Fruit fly (Drosophila melanogaster) whole organism, embryonic: ENCODE results near the gene Miga.
A peak's percentile ranks its signal among the peaks of the same experiment; 100 is the strongest.

ENCODE experiments used
- Bteb2 ChIP-seq: fragments of 200-800 bp; sonication (Bioruptor generic); optimal IDR thresholded peaks from 2 replicates; lab custom pipeline; 2016; ENCODE audit warnings: missing biosample characterization, missing genetic modification characterization
- CG10321 ChIP-seq: fragments of 200-800 bp; sonication (Bioruptor generic); IDR thresholded peaks from 2 replicates; pipeline ENCODE4 v1.3.6; 2022; ENCODE audit warnings: missing biosample characterization, missing genetic modification characterization
- CG10366 ChIP-seq: fragments of 200-800 bp; sonication (Bioruptor generic); IDR thresholded peaks from 2 replicates; pipeline ENCODE4 v1.3.6; 2022; ENCODE audit warnings: missing biosample characterization, missing genetic modification characterization
- CG11398 ChIP-seq: fragments of 200-800 bp; sonication (Bioruptor generic); optimal IDR thresholded peaks from 2 replicates; lab custom pipeline; 2016; ENCODE audit warnings: missing biosample characterization, missing genetic modification characterization
- CG11456 ChIP-seq: fragments of 200-800 bp; sonication (Bioruptor generic); IDR thresholded peaks from 3 replicates; pipeline ENCODE4 v1.3.6; 2022; ENCODE audit warnings: missing biosample characterization, missing genetic modification characterization
- CG11696 ChIP-seq: fragments of 200-800 bp; sonication (Bioruptor generic); IDR thresholded peaks from 2 replicates; pipeline ENCODE4 v1.3.6; 2022; ENCODE audit warnings: missing biosample characterization, missing genetic modification characterization
- CG13424 ChIP-seq: fragments of 200-800 bp; sonication (Bioruptor generic); optimal IDR thresholded peaks from 2 replicates; lab custom pipeline; 2019; ENCODE audit warnings: missing biosample characterization, mild to moderate bottlenecking, missing genetic modification characterization, moderate library complexity
- CG15011 ChIP-seq: fragments of 200-800 bp; sonication (Bioruptor generic); optimal IDR thresholded peaks from 3 replicates; lab custom pipeline; 2018; ENCODE audit warnings: missing biosample characterization, mild to moderate bottlenecking, missing genetic modification characterization
- CG2712 ChIP-seq: fragments of 200-800 bp; optimal IDR thresholded peaks from 3 replicates; lab custom pipeline; 2019; ENCODE audit warnings: missing biosample characterization, mild to moderate bottlenecking, missing genetic modification characterization, moderate library complexity
- CG31365 ChIP-seq: fragments of 200-800 bp; sonication (Bioruptor generic); optimal IDR thresholded peaks from 2 replicates; lab custom pipeline; 2018; ENCODE audit warnings: missing biosample characterization, mild to moderate bottlenecking, missing genetic modification characterization
- CG34224 ChIP-seq: fragments of 200-800 bp; sonication (Bioruptor generic); IDR thresholded peaks from 3 replicates; pipeline ENCODE4 v1.3.6; 2022; ENCODE audit warnings: missing biosample characterization, missing genetic modification characterization; ENCODE audit not compliant: partially characterized antibody
- CG3847 ChIP-seq: fragments of 200-800 bp; sonication (Bioruptor generic); IDR thresholded peaks from 2 replicates; pipeline ENCODE4 v1.3.6; 2022; ENCODE audit warnings: missing biosample characterization, missing genetic modification characterization
- CG4360 ChIP-seq: fragments of 200-800 bp; sonication (Bioruptor generic); IDR thresholded peaks from 2 replicates; pipeline ENCODE4 v1.3.6; 2022; ENCODE audit warnings: missing biosample characterization, missing genetic modification characterization
- CG6854 ChIP-seq: fragments of 200-800 bp; sonication (Bioruptor generic); optimal IDR thresholded peaks from 3 replicates; lab custom pipeline; 2017; ENCODE audit warnings: missing biosample characterization, mild to moderate bottlenecking, missing genetic modification characterization
- CG7839 ChIP-seq: fragments of 200-800 bp; sonication (Bioruptor generic); optimal IDR thresholded peaks from 3 replicates; lab custom pipeline; 2018; ENCODE audit warnings: missing biosample characterization, mild to moderate bottlenecking, missing genetic modification characterization, moderate library complexity
- CG8359 ChIP-seq: fragments of 200-800 bp; sonication (Bioruptor generic); optimal IDR thresholded peaks from 2 replicates; lab custom pipeline; 2017; ENCODE audit warnings: missing biosample characterization, mild to moderate bottlenecking, missing genetic modification characterization, borderline replicate concordance
- CkIIα-i1 ChIP-seq: fragments of 200-800 bp; sonication (Bioruptor generic); IDR thresholded peaks from 2 replicates; pipeline ENCODE4 v1.3.6; 2022; ENCODE audit warnings: missing biosample characterization, missing genetic modification characterization
- CrebB ChIP-seq: fragments of 200-800 bp; sonication (Bioruptor generic); optimal IDR thresholded peaks from 3 replicates; lab custom pipeline; 2018; ENCODE audit warnings: missing biosample characterization, mild to moderate bottlenecking, missing genetic modification characterization
- Dbx ChIP-seq: fragments of 200-800 bp; sonication (Bioruptor generic); IDR thresholded peaks from 3 replicates; pipeline ENCODE4 v1.3.6; 2022; ENCODE audit warnings: missing biosample characterization, missing genetic modification characterization
- Deaf1 ChIP-seq: fragments of 200-800 bp; optimal IDR thresholded peaks from 3 replicates; lab custom pipeline; 2019; ENCODE audit warnings: missing biosample characterization, mild to moderate bottlenecking, missing genetic modification characterization, moderate library complexity
- HLHmδ ChIP-seq: fragments of 200-800 bp; sonication (Bioruptor generic); optimal IDR thresholded peaks from 2 replicates; lab custom pipeline; 2018; ENCODE audit warnings: missing biosample characterization, mild to moderate bottlenecking, missing genetic modification characterization, moderate library complexity
- Opbp ChIP-seq: fragments of 200-800 bp; sonication (Bioruptor generic); IDR thresholded peaks from 3 replicates; pipeline ENCODE4 v1.3.6; 2022; ENCODE audit warnings: missing biosample characterization, missing genetic modification characterization; ENCODE audit not compliant: partially characterized antibody
- PHDP ChIP-seq: fragments of 200-800 bp; sonication (Bioruptor generic); optimal IDR thresholded peaks from 3 replicates; lab custom pipeline; 2018; ENCODE audit warnings: missing biosample characterization, mild to moderate bottlenecking, missing genetic modification characterization, moderate library complexity
- Poxn ChIP-seq: fragments of 200-800 bp; sonication (Bioruptor generic); IDR thresholded peaks from 2 replicates; pipeline ENCODE4 v1.3.6; 2022; ENCODE audit warnings: missing biosample characterization, missing genetic modification characterization
- Rfx ChIP-seq: fragments of 200-800 bp; sonication (Bioruptor generic); IDR thresholded peaks from 2 replicates; pipeline ENCODE4 v1.3.6; 2022; ENCODE audit warnings: missing biosample characterization, missing genetic modification characterization
- Vsx1 ChIP-seq: fragments of 200-800 bp; sonication (Bioruptor generic); optimal IDR thresholded peaks from 2 replicates; lab custom pipeline; 2017; ENCODE audit warnings: missing biosample characterization, mild to moderate bottlenecking, missing genetic modification characterization, missing genetic modification reagents
- YL-1 ChIP-seq: fragments of 200-800 bp; sonication (Bioruptor generic); optimal IDR thresholded peaks from 3 replicates; lab custom pipeline; 2017; ENCODE audit warnings: missing biosample characterization, mild to moderate bottlenecking, missing genetic modification characterization
- ase ChIP-seq: fragments of 200-800 bp; sonication (Bioruptor generic); IDR thresholded peaks from 3 replicates; pipeline ENCODE4 v1.3.6; 2022; ENCODE audit warnings: missing biosample characterization, missing genetic modification characterization
- br ChIP-seq: fragments of >200 bp; optimal IDR thresholded peaks from 2 replicates; lab custom pipeline; 2017
- cas ChIP-seq: fragments of 200-800 bp; sonication (Bioruptor generic); IDR thresholded peaks from 2 replicates; pipeline ENCODE4 v1.3.6; 2022; ENCODE audit warnings: missing biosample characterization, missing genetic modification characterization
- cg ChIP-seq: fragments of 200-800 bp; sonication (Bioruptor generic); optimal IDR thresholded peaks from 3 replicates; lab custom pipeline; 2019; ENCODE audit warnings: missing biosample characterization, mild to moderate bottlenecking, missing genetic modification characterization, moderate library complexity
- chinmo ChIP-seq: fragments of 200-800 bp; sonication (Bioruptor generic); IDR thresholded peaks from 4 replicates; pipeline ENCODE4 v1.3.6; 2022; ENCODE audit warnings: missing biosample characterization, missing genetic modification characterization; ENCODE audit not compliant: partially characterized antibody
- exex ChIP-seq: fragments of 200-800 bp; sonication (Bioruptor generic); optimal IDR thresholded peaks from 4 replicates; lab custom pipeline; 2018; ENCODE audit warnings: missing biosample characterization, mild to moderate bottlenecking, missing genetic modification characterization, moderate library complexity
- fd96Cb ChIP-seq: fragments of 200-800 bp; sonication (Bioruptor generic); optimal IDR thresholded peaks from 2 replicates; lab custom pipeline; 2018; ENCODE audit warnings: missing biosample characterization, mild to moderate bottlenecking, missing genetic modification characterization, moderate library complexity
- fru ChIP-seq: fragments of >200 bp; optimal IDR thresholded peaks from 2 replicates; lab custom pipeline; 2017
- gem ChIP-seq: fragments of 200-800 bp; sonication (Bioruptor generic); optimal IDR thresholded peaks from 2 replicates; lab custom pipeline; 2019; ENCODE audit warnings: missing biosample characterization, mild to moderate bottlenecking, missing genetic modification characterization, moderate library complexity
- gsb-n ChIP-seq: fragments of 200-800 bp; sonication (Bioruptor generic); optimal IDR thresholded peaks from 3 replicates; lab custom pipeline; 2018; ENCODE audit warnings: missing biosample characterization, mild to moderate bottlenecking, missing genetic modification characterization
- hkb ChIP-seq, 2 experiments: fragments of 200-800 bp in 1 of 2; fragments of >200 bp in 1 of 2; sonication (Bioruptor generic) in 1 of 2; IDR thresholded peaks in 1 of 2; optimal IDR thresholded peaks in 1 of 2; 2 replicates each; pipeline versions ENCODE4 v1.3.6 to Lab custom; 2017 to 2022; ENCODE audit warnings: missing biosample characterization in 1 of 2, missing genetic modification characterization in 1 of 2
- kah ChIP-seq: fragments of 200-800 bp; sonication (Bioruptor generic); optimal IDR thresholded peaks from 2 replicates; lab custom pipeline; 2018; ENCODE audit warnings: missing biosample characterization, mild to moderate bottlenecking, missing genetic modification characterization
- lilli ChIP-seq: fragments of 200-800 bp; sonication (Bioruptor generic); optimal IDR thresholded peaks from 3 replicates; lab custom pipeline; 2016; ENCODE audit warnings: missing biosample characterization, missing genetic modification characterization
- nmo ChIP-seq: fragments of 200-800 bp; sonication (Bioruptor generic); optimal IDR thresholded peaks from 2 replicates; lab custom pipeline; 2018; ENCODE audit warnings: missing biosample characterization, mild to moderate bottlenecking, missing genetic modification characterization, moderate library complexity
- odd ChIP-seq: fragments of 200-800 bp; sonication (Bioruptor generic); optimal IDR thresholded peaks from 2 replicates; lab custom pipeline; 2017; ENCODE audit warnings: missing biosample characterization, mild to moderate bottlenecking, missing genetic modification characterization
- otp ChIP-seq: fragments of 200-800 bp; sonication (Bioruptor generic); IDR thresholded peaks from 3 replicates; pipeline ENCODE4, ENCODE4 v1.3.6; 2022; ENCODE audit warnings: missing biosample characterization, missing genetic modification characterization
- run ChIP-seq: fragments of 200-800 bp; sonication (Bioruptor generic); optimal IDR thresholded peaks from 3 replicates; lab custom pipeline; 2018; ENCODE audit warnings: missing biosample characterization, mild to moderate bottlenecking, missing genetic modification characterization
- sens-2 ChIP-seq: fragments of 200-800 bp; sonication (Bioruptor generic); IDR thresholded peaks from 2 replicates; pipeline ENCODE4 v1.3.6; 2022; ENCODE audit warnings: missing biosample characterization, missing genetic modification characterization
- stc ChIP-seq: fragments of 200-800 bp; sonication (Bioruptor generic); IDR thresholded peaks from 2 replicates; pipeline ENCODE4 v1.3.6; 2022; ENCODE audit warnings: missing biosample characterization, missing genetic modification characterization
- vfl ChIP-seq: fragments of 200-800 bp; sonication (Bioruptor generic); optimal IDR thresholded peaks from 2 replicates; lab custom pipeline; 2016; ENCODE audit warnings: missing biosample characterization, missing genetic modification characterization

The Miga gene

DNA sequence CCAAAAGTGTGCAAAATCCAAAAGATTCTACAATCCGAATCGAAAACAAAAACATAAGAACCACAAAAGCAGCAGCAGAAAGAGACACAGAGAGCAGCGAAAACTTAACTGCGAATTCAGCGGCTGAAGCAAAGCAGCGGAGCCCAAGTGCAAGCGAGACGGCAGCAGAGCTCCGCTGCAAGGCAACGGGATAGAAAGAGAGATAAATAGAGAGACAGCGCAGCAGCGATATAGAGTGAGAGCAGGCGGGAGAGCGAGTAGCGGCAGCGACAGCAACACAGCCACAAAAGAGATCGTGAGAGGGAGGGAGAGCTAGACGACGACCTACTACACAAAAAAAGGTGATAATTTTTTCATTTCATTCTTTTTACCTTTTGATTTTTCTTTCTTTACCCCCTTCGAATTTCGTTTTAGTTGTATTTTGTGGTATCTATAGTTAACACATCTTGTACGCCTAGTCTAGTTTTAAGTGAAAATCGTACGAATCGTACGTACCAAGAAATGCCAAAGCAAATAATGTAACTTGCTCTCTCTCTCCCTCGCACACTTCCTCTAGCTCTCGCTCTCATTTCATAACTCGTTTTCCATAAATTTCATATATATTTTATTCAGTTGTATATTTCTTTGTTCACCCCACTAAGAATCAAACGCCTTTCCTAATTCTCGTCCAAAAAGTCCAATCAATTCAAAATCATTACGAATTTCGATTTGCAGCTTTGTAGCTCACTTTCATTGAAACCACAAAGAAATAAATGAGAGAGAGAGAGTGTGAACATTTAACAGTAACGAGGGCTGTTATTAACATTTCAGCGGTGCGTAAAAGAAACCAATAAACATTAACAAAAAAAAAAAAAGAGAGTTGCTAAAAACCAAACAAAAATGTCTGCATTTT lies 27.0 kb downstream of the Miga start (continued):
- TF ChIP-seq Rfx (GFP tag; lab: Robert Waterston, UW), result peak; percentile 56
- peak; percentile 42; the same call in 1 of the 2 replicates for TF ChIP-seq CG11696
- no peak for TF ChIP-seq vfl
- TF ChIP-seq hkb (optimal IDR thresholded peaks at IDR 0.05; lab: Kevin White, UChicago), result no peak
- TF ChIP-seq hkb (GFP tag; IDR thresholded peaks at IDR 0.05; lab: Robert Waterston, UW), result no peak
- TF ChIP-seq CG10321, result peak; percentile 95
- TF ChIP-seq, all 482 proteins: peak for 55

DNA sequence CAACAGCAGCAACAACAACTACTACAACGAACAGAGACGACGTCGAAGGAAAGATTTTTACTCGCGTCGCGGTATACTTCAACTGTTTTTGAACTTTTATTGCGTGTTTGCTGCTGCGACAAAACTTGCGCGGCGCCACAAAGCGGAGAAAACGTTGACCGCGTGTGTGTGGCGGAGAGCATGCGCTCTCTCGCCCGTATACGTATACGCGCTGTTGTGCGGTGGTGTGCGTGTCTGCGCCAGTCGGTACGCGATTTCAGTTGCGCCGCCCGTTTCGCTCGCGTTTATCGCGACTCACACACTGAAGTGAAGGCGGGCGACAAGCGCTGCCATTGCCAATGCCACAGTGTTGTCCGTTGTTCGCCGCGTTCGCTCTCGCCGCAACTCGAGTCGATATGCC lies 27.8 kb downstream of the Miga start:
- TF ChIP-seq sens-2 (GFP tag; lab: Robert Waterston, UW) (peak; percentile 39; the same call in 1 of the 2 replicates), cas (peak; percentile 91), Deaf1 (peak; percentile 53), CG6854 (GFP tag; lab: Kevin White, UChicago) (peak; percentile 76), Bteb2 (GFP tag; lab: Kevin White, UChicago) (peak; percentile 5), nmo (GFP tag; lab: Kevin White, UChicago) (no peak), CG3847 (peak; percentile 89), fru (lab: Kevin White, UChicago) (no peak), CG15011 (GFP tag; lab: Kevin White, UChicago) (no peak), CG31365 (tag; lab: Kevin White, UChicago) (peak; percentile 61), CG7839 (no peak), Poxn (0 out of 2 replicates have a peak, but pooled peaks have one; percentile 28), gem (no peak), CG13424 (tag; lab: Kevin White, UChicago) (peak; percentile 34), odd (peak; percentile 52), ase (GFP tag; lab: Robert Waterston, UW) (peak; percentile 68; the same call in 2 of the 3 replicates), PHDP (peak; percentile 72), CG34224 (0 out of 3 replicates have a peak, but pooled peaks have one; percentile 8), CG11456 (GFP tag; lab: Robert Waterston, UW) (no peak; the same call in 2 of the 3 replicates), CG2712 (tag; lab: Kevin White, UChicago) (peak; percentile 35), Opbp (GFP tag; lab: Robert Waterston, UW) (peak; percentile 38; the same call in 1 of the 3 replicates), Vsx1 (GFP tag; lab: Kevin White, UChicago) (peak; percentile 26), fd96Cb (tag; lab: Kevin White, UChicago) (no peak), stc (peak; percentile 82; the same call in 1 of the 2 replicates), exex (tag; lab: Kevin White, UChicago) (peak; percentile 59), run (tag; lab: Kevin White, UChicago) (peak; percentile 27), kah (peak; percentile 55), gsb-n (no peak), CG11398 (GFP tag; lab: Kevin White, UChicago) (no peak), CG4360 (peak; percentile 44), chinmo (GFP tag; lab: Robert Waterston, UW) (peak; percentile 86), CkIIα-i1 (GFP tag; lab: Robert Waterston, UW) (no peak), lilli (GFP tag; lab: Kevin White, UChicago) (peak; percentile 4), otp (peak; percentile 54; the same call in 1 of the 3 replicates), Dbx (peak; percentile 91), YL-1 (GFP tag; lab: Kevin White, UChicago) (peak; percentile 33), CG10366 (GFP tag; lab: Robert Waterston, UW) (peak; percentile 29; the same call in 1 of the 2 replicates), CrebB (tag; lab: Kevin White, UChicago) (peak; percentile 90), cg (GFP tag; lab: Kevin White, UChicago) (peak; percentile 95), br (no peak), CG8359 (GFP tag; lab: Kevin White, UChicago) (peak; percentile 32), HLHmδ (GFP tag; lab: Kevin White, UChicago) (peak; percentile 95)
